Worm (Caenorhabditis elegans) whole organism, midembryonic: ENCODE measurements around the gene T20G5.12.

ENCODE experiments used
- T22C8.4 ChIP-seq: fragments of 200-800 bp; sonication (Bioruptor generic); IDR thresholded peaks from 2 replicates; pipeline ENCODE4 v1.3.6; 2022; ENCODE audit warnings: missing genetic modification characterization, missing compliant biosample characterization
- cog-1 ChIP-seq: sonication (generic microtip); optimal IDR thresholded peaks from 2 replicates; lab custom pipeline; 2016; ENCODE audit warnings: missing genetic modification characterization, missing compliant biosample characterization
- flt-1 ChIP-seq: fragments of 200-800 bp; sonication (Bioruptor generic); IDR thresholded peaks from 2 replicates; pipeline ENCODE4 v1.3.6; 2022; ENCODE audit warnings: missing genetic modification characterization, missing compliant biosample characterization
- klf-2 ChIP-seq: fragments of 200-800 bp; sonication (Bioruptor generic); conservative IDR thresholded peaks from 2 replicates; pipeline ENCODE4 v1.3.6; 2022; ENCODE audit warnings: missing genetic modification reagents, missing genetic modification characterization, missing compliant biosample characterization
- med-1 ChIP-seq: sonication (generic microtip); optimal IDR thresholded peaks from 2 replicates; lab custom pipeline; 2017; ENCODE audit warnings: missing genetic modification characterization, mild to moderate bottlenecking, missing compliant biosample characterization, antibody characterized with exemption, missing genetic modification reagents; ENCODE audit not compliant: insufficient read depth
- ref-1 ChIP-seq: fragments of 200-800 bp; sonication (Bioruptor generic); conservative IDR thresholded peaks from 2 replicates; pipeline ENCODE4 v1.3.6; 2022; ENCODE audit warnings: missing genetic modification reagents, missing genetic modification characterization, missing compliant biosample characterization
- tab-1 ChIP-seq: fragments of 200-800 bp; sonication (Bioruptor generic); IDR thresholded peaks from 2 replicates; pipeline ENCODE4 v1.3.6; 2022; ENCODE audit warnings: missing genetic modification characterization, missing compliant biosample characterization
- ztf-23 ChIP-seq: fragments of 200-800 bp; sonication (Bioruptor generic); IDR thresholded peaks from 2 replicates; pipeline ENCODE4 v1.3.6; 2022; ENCODE audit warnings: missing genetic modification reagents, missing genetic modification characterization, missing compliant biosample characterization
- ztf-29 ChIP-seq: fragments of 200-800 bp; sonication (Bioruptor generic); IDR thresholded peaks from 2 replicates; pipeline ENCODE4 v1.3.6; 2022; ENCODE audit warnings: missing genetic modification reagents, missing genetic modification characterization, missing compliant biosample characterization

DNA sequence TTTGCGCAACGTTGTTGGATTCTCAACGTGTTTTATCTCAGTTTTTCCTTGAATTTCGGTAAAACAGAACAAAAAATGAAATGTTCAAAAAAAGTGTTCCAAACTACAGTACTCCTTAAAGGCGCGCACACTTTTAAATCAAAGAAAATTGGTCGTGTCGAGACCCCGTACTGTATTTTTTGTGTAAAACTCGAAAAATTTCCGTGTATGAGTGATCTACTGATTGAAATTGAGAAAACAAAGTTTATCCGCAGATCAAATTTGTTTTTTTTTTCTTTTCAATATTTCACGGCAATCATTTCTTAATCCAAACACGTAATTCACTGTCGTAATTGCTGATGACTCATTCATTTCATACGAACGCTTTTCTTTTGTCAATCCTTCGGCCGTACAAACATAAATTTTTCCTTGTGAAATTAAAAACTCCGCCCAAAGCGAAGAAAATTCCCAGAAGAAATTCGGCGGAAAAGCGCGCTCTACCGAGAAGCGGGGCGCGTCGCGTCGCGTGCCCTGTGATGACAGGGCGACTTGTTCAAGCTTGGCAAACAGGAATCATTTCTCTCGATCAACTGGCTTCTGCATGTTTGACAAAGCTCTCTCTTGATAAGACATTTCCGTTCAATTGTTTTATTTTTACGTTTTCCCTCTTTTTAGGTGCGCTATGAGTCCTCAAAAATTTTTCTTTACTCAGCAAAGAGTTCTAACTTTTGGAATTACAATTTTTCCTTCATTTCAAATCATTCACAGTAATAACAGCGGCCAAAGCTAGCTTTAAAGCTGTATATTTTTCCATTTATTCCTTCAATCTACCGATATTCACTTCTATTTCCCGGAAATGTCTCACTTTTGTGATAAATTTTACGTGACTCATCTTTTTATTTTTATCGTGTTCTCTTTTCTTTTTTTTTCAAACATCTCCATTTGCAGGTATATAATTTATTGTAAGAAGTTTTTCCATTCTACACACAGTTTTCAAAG, 1.8 kb downstream of the T20G5.12 start, which contains the start of gene chc-1:
- TF ChIP-seq tab-1 (GFP tag; lab: Robert Waterston, UW) (no peak), ztf-29 (GFP tag; lab: Robert Waterston, UW) (no peak), flt-1 (GFP tag; lab: Robert Waterston, UW) (no peak), ztf-23 (GFP tag; lab: Robert Waterston, UW) (no peak), med-1 (GFP tag; lab: Kevin White, UChicago) (no peak), klf-2 (no peak), ref-1 (GFP tag; lab: Robert Waterston, UW) (no peak), T22C8.4 (no peak), cog-1 (no peak)
